Worm (Caenorhabditis elegans) whole organism, L1 larva: ENCODE results near the gene C27C12.1.

Source experiments
- C04F5.9 ChIP-seq: sonication (generic microtip); optimal IDR thresholded peaks from 2 replicates; lab custom pipeline; 2016; ENCODE audit warnings: missing genetic modification characterization, missing compliant biosample characterization
- C16A3.4 ChIP-seq: fragments of 150-350 bp; optimal IDR thresholded peaks from 2 replicates; lab custom pipeline; 2014; ENCODE audit warnings: missing biosample characterization, missing genetic modification characterization
- C34B4.2 ChIP-seq: sonication (generic microtip); optimal IDR thresholded peaks from 2 replicates; lab custom pipeline; 2017; ENCODE audit warnings: mild to moderate bottlenecking, missing genetic modification characterization, missing compliant biosample characterization
- F16B12.6 ChIP-seq: fragments of 150-350 bp; optimal IDR thresholded peaks from 2 replicates; lab custom pipeline; 2014; ENCODE audit warnings: missing biosample characterization, missing genetic modification characterization
- aha-1 ChIP-seq: fragments of 150-350 bp; optimal IDR thresholded peaks from 2 replicates; lab custom pipeline; 2014; ENCODE audit warnings: missing biosample characterization, missing genetic modification characterization
- ama-1 ChIP-seq: fragments of 150-350 bp; optimal IDR thresholded peaks from 2 replicates; lab custom pipeline; 2014
- blmp-1 ChIP-seq: fragments of 150-350 bp; optimal IDR thresholded peaks from 2 replicates; lab custom pipeline; 2014; ENCODE audit warnings: missing biosample characterization, missing genetic modification characterization
- ceh-8 ChIP-seq: fragments of 200-800 bp; sonication (Bioruptor generic); optimal IDR thresholded peaks from 2 replicates; lab custom pipeline; 2018; ENCODE audit warnings: mild to moderate bottlenecking, missing genetic modification characterization, moderate library complexity, missing compliant biosample characterization
- ceh-82 ChIP-seq, 3 experiments: fragments of 150-350 bp in 1 of 3; sonication (generic microtip) in 2 of 3; optimal IDR thresholded peaks; 2 replicates each; lab custom pipeline; 2014 to 2017; ENCODE audit warnings: missing biosample characterization in 3 of 3, missing genetic modification characterization in 3 of 3
- ceh-88 ChIP-seq: fragments of 200-800 bp; sonication (Bioruptor generic); IDR thresholded peaks from 2 replicates; pipeline ENCODE4 v1.3.6; 2022; ENCODE audit warnings: missing genetic modification characterization, missing compliant biosample characterization
- ces-1 ChIP-seq: fragments of 150-350 bp; optimal IDR thresholded peaks from 2 replicates; lab custom pipeline; 2014; ENCODE audit warnings: missing biosample characterization, missing genetic modification reagents, missing genetic modification characterization
- dpl-1 ChIP-seq, 3 experiments: fragments of 150-350 bp in 2 of 3; sonication (generic microtip) in 1 of 3; optimal IDR thresholded peaks; 2 replicates each; lab custom pipeline; 2014 to 2017; ENCODE audit warnings: missing biosample characterization in 3 of 3, missing genetic modification characterization in 3 of 3, missing genetic modification reagents in 3 of 3
- dsc-1 ChIP-seq: sonication (generic microtip); optimal IDR thresholded peaks from 2 replicates; lab custom pipeline; 2016; ENCODE audit warnings: mild to moderate bottlenecking, missing genetic modification characterization, missing compliant biosample characterization
- efl-1 ChIP-seq, 4 experiments: fragments of 150-350 bp; optimal IDR thresholded peaks in 3 of 4; peaks in 1 of 4; 1 replicate in 1 of 4; 2 replicates in 3 of 4; lab custom pipeline; 2014; ENCODE audit warnings: missing biosample characterization in 2 of 4, missing genetic modification characterization in 2 of 4, missing genetic modification reagents in 2 of 4
- efl-3 ChIP-seq: fragments of 200-800 bp; sonication (Bioruptor generic); optimal IDR thresholded peaks from 2 replicates; lab custom pipeline; 2018; ENCODE audit warnings: mild to moderate bottlenecking, missing genetic modification characterization, missing compliant biosample characterization
- egl-13 ChIP-seq: sonication (generic microtip); optimal IDR thresholded peaks from 2 replicates; lab custom pipeline; 2016; ENCODE audit warnings: missing genotype, missing genetic modification reagents, missing genetic modification characterization, missing compliant biosample characterization
- elt-2 ChIP-seq: sonication (generic microtip); optimal IDR thresholded peaks from 2 replicates; lab custom pipeline; 2016; ENCODE audit warnings: missing genetic modification characterization, mild to moderate bottlenecking, inconsistent platforms, missing compliant biosample characterization, missing genetic modification reagents
- elt-3 ChIP-seq, 6 experiments: fragments of 150-350 bp in 1 of 6; sonication (generic microtip); optimal IDR thresholded peaks; 2 replicates each; lab custom pipeline; 2017 to 2018; ENCODE audit warnings: missing biosample characterization in 6 of 6, missing genetic modification characterization in 6 of 6, inconsistent platforms in 1 of 6
- ets-5 ChIP-seq: fragments of 200-800 bp; sonication (Bioruptor generic); IDR thresholded peaks from 2 replicates; pipeline ENCODE4 v1.3.6; 2022; ENCODE audit warnings: missing genetic modification characterization, missing compliant biosample characterization
- fkh-10 ChIP-seq: sonication (generic microtip); optimal IDR thresholded peaks from 2 replicates; lab custom pipeline; 2017; ENCODE audit warnings: missing biosample characterization, missing genetic modification reagents, missing genetic modification characterization
- isw-1 ChIP-seq: fragments of 200-800 bp; sonication (Bioruptor generic); IDR thresholded peaks from 2 replicates; pipeline ENCODE4 v1.3.6; 2022; ENCODE audit warnings: missing genetic modification characterization, missing compliant biosample characterization
- lin-14 ChIP-seq: fragments of 200-800 bp; sonication (Bioruptor generic); optimal IDR thresholded peaks from 2 replicates; lab custom pipeline; 2018; ENCODE audit warnings: mild to moderate bottlenecking, missing genetic modification characterization, moderate library complexity, missing compliant biosample characterization
- lin-35 ChIP-seq, 2 experiments: fragments of 150-350 bp; optimal IDR thresholded peaks; 2 replicates each; lab custom pipeline; 2014; ENCODE audit warnings: missing biosample characterization in 2 of 2, missing genetic modification characterization in 2 of 2, missing genetic modification reagents in 2 of 2
- lir-3 ChIP-seq: sonication (generic microtip); optimal IDR thresholded peaks from 2 replicates; lab custom pipeline; 2016; ENCODE audit warnings: mild to moderate bottlenecking, missing genetic modification characterization, moderate library complexity, missing compliant biosample characterization; ENCODE audit not compliant: poor library complexity
- mef-2 ChIP-seq: fragments of 150-350 bp; optimal IDR thresholded peaks from 2 replicates; lab custom pipeline; 2014; ENCODE audit warnings: missing biosample characterization, missing genetic modification characterization
- nhr-11 ChIP-seq: fragments of 150-350 bp; optimal IDR thresholded peaks from 2 replicates; lab custom pipeline; 2014; ENCODE audit warnings: missing biosample characterization, missing genetic modification characterization
- nhr-19 ChIP-seq: fragments of 200-800 bp; sonication (Bioruptor generic); conservative IDR thresholded peaks from 2 replicates; pipeline ENCODE4 v1.3.6; 2022; ENCODE audit warnings: missing genetic modification characterization, missing compliant biosample characterization
- nhr-20 ChIP-seq: sonication (generic microtip); optimal IDR thresholded peaks from 2 replicates; lab custom pipeline; 2016; ENCODE audit warnings: mild to moderate bottlenecking, missing genetic modification characterization, missing compliant biosample characterization
- nhr-47 ChIP-seq: sonication (generic microtip); optimal IDR thresholded peaks from 2 replicates; lab custom pipeline; 2016; ENCODE audit warnings: mild to moderate bottlenecking, missing genetic modification characterization, moderate library complexity, missing compliant biosample characterization
- nhr-71 ChIP-seq: sonication (generic microtip); optimal IDR thresholded peaks from 2 replicates; lab custom pipeline; 2016; ENCODE audit warnings: mild to moderate bottlenecking, missing genetic modification characterization, moderate library complexity, missing compliant biosample characterization
- nhr-77 ChIP-seq: fragments of 150-350 bp; optimal IDR thresholded peaks from 2 replicates; lab custom pipeline; 2014; ENCODE audit warnings: missing biosample characterization, missing genetic modification characterization
- nhr-84 ChIP-seq: sonication (generic microtip); optimal IDR thresholded peaks from 2 replicates; lab custom pipeline; 2017; ENCODE audit warnings: missing biosample characterization, missing genetic modification characterization
- nhr-85 ChIP-seq: sonication (generic microtip); peaks from one replicate; lab custom pipeline; 2016; ENCODE audit warnings: missing genetic modification characterization, inconsistent platforms, missing compliant biosample characterization
- nhr-90 ChIP-seq: sonication (generic microtip); optimal IDR thresholded peaks from 2 replicates; lab custom pipeline; 2016; ENCODE audit warnings: mild to moderate bottlenecking, missing genetic modification characterization, missing compliant biosample characterization; ENCODE audit not compliant: poor library complexity
- pag-3 ChIP-seq: sonication (generic microtip); optimal IDR thresholded peaks from 2 replicates; lab custom pipeline; 2017; ENCODE audit warnings: missing genetic modification characterization, mild to moderate bottlenecking, missing compliant biosample characterization, antibody characterized with exemption, borderline replicate concordance; ENCODE audit not compliant: insufficient read depth
- pax-3 ChIP-seq: fragments of 200-800 bp; sonication (Bioruptor generic); optimal IDR thresholded peaks from 2 replicates; lab custom pipeline; 2018; ENCODE audit warnings: mild to moderate bottlenecking, missing genetic modification characterization, moderate library complexity, missing compliant biosample characterization
- pqm-1 ChIP-seq: sonication (generic microtip); optimal IDR thresholded peaks from 3 replicates; lab custom pipeline; 2017; ENCODE audit warnings: missing biosample characterization, missing genetic modification characterization
- skn-1 ChIP-seq: fragments of 150-350 bp; optimal IDR thresholded peaks from 2 replicates; lab custom pipeline; 2014; ENCODE audit warnings: missing biosample characterization, missing genetic modification characterization
- snu-23 ChIP-seq: sonication (generic microtip); optimal IDR thresholded peaks from 2 replicates; lab custom pipeline; 2016; ENCODE audit warnings: missing genetic modification characterization, missing compliant biosample characterization
- sox-4 ChIP-seq: sonication (generic microtip); optimal IDR thresholded peaks from 2 replicates; lab custom pipeline; 2016; ENCODE audit warnings: missing genetic modification characterization, missing compliant biosample characterization
- sptf-1 ChIP-seq: fragments of 150-350 bp; optimal IDR thresholded peaks from 2 replicates; lab custom pipeline; 2014; ENCODE audit warnings: missing biosample characterization, missing genetic modification characterization
- sup-37 ChIP-seq: fragments of 200-800 bp; sonication (Bioruptor generic); optimal IDR thresholded peaks from 2 replicates; lab custom pipeline; 2018; ENCODE audit warnings: mild to moderate bottlenecking, missing genetic modification characterization, missing compliant biosample characterization
- swsn-7 ChIP-seq: sonication (generic microtip); optimal IDR thresholded peaks from 2 replicates; lab custom pipeline; 2016; ENCODE audit warnings: missing genetic modification characterization, missing compliant biosample characterization
- unc-130 ChIP-seq: fragments of 150-350 bp; optimal IDR thresholded peaks from 2 replicates; lab custom pipeline; 2017; ENCODE audit warnings: missing biosample characterization, missing genetic modification characterization, inconsistent platforms
- unc-86 ChIP-seq: sonication (generic microtip); optimal IDR thresholded peaks from 2 replicates; lab custom pipeline; 2016; ENCODE audit warnings: missing genetic modification characterization, missing compliant biosample characterization
- unc-98 ChIP-seq: fragments of 200-800 bp; sonication (Bioruptor generic); IDR thresholded peaks from 2 replicates; pipeline ENCODE4 v1.3.6; 2022; ENCODE audit warnings: missing genetic modification characterization, missing compliant biosample characterization
- zag-1 ChIP-seq: fragments of 150-350 bp; optimal IDR thresholded peaks from 2 replicates; lab custom pipeline; 2014; ENCODE audit warnings: missing biosample characterization, missing genetic modification characterization
- zip-4 ChIP-seq: fragments of 200-800 bp; sonication (Bioruptor generic); optimal IDR thresholded peaks from 2 replicates; lab custom pipeline; 2018; ENCODE audit warnings: mild to moderate bottlenecking, missing genetic modification characterization, moderate library complexity, missing compliant biosample characterization
- ztf-11 ChIP-seq, 2 experiments: sonication (generic microtip); optimal IDR thresholded peaks; 2 replicates each; lab custom pipeline; 2016 to 2017; ENCODE audit warnings: missing genetic modification characterization in 2 of 2, missing biosample characterization in 1 of 2, missing compliant biosample characterization in 1 of 2

The C27C12.1 gene

ce11 chrX:14809905-14810304 lies 43.7 kb downstream of the C27C12.1 start:
- TF ChIP-seq C04F5.9 (tag; lab: Kevin White, UChicago) (no peak), nhr-85 (peak; percentile 53), nhr-11 (tag; lab: Kevin White, UChicago) (no peak), nhr-20 (tag; lab: Kevin White, UChicago) (peak; percentile 40), egl-13 (tag; lab: Kevin White, UChicago) (no peak), nhr-90 (peak; percentile 12), unc-98 (no peak), swsn-7 (tag; lab: Kevin White, UChicago) (no peak), pqm-1 (tag; lab: Kevin White, UChicago) (no peak), elt-3 (tag; optimal IDR thresholded peaks at IDR 0.05; lab: Kevin White, UChicago) (peak in 1 of 6 experiments; percentile 38), ces-1 (GFP tag; lab: Kevin White, UChicago) (no peak), lin-35 (GFP tag; optimal IDR thresholded peaks at IDR 0.05; lab: Kevin White, UChicago) (peak in 1 of 2 experiments; percentile 16), elt-2 (peak; percentile 42), nhr-71 (tag; lab: Kevin White, UChicago) (peak; percentile 32), pax-3 (tag; lab: Kevin White, UChicago) (no peak), lin-14 (GFP tag; lab: Kevin White, UChicago) (peak; percentile 5), blmp-1 (peak; percentile 38), nhr-19 (GFP tag; lab: Robert Waterston, UW) (peak; percentile 35), ets-5 (no peak), snu-23 (peak; percentile 14)

- TF ChIP-seq nhr-47: peak; percentile 8
- TF ChIP-seq nhr-85: peak; percentile 71
- TF ChIP-seq unc-86 (tag; lab: Kevin White, UChicago): no peak
- peak in 1 of 2 experiments; percentile 9 for TF ChIP-seq lin-35 (GFP tag; optimal IDR thresholded peaks at IDR 0.05; lab: Kevin White, UChicago)
- TF ChIP-seq nhr-77 (tag; lab: Kevin White, UChicago): no peak
- TF ChIP-seq isw-1 (GFP tag; lab: Robert Waterston, UW): no peak
- TF ChIP-seq aha-1: no peak
- no peak for TF ChIP-seq zip-4 (GFP tag; lab: Kevin White, UChicago)
- no peak for TF ChIP-seq ceh-8 (GFP tag; lab: Kevin White, UChicago)
- TF ChIP-seq ama-1 (lab: Kevin White, UChicago): no peak
- peak; percentile 31 for TF ChIP-seq nhr-90
- TF ChIP-seq nhr-71 (tag; lab: Kevin White, UChicago): peak; percentile 61
- TF ChIP-seq ceh-82 (tag; optimal IDR thresholded peaks at IDR 0.05; lab: Kevin White, UChicago): no peak
- TF ChIP-seq mef-2: no peak
- TF ChIP-seq ces-1 (GFP tag; lab: Kevin White, UChicago): no peak
- no peak for TF ChIP-seq unc-130 (tag; lab: Kevin White, UChicago)
- peak; percentile 23 for TF ChIP-seq skn-1 (tag; lab: Kevin White, UChicago)
- no peak for TF ChIP-seq nhr-19 (GFP tag; lab: Robert Waterston, UW)
- no peak for TF ChIP-seq zag-1 (tag; lab: Kevin White, UChicago)
- no peak for TF ChIP-seq F16B12.6 (tag; lab: Kevin White, UChicago)
- no peak for TF ChIP-seq sup-37
- TF ChIP-seq snu-23: no peak
- TF ChIP-seq efl-1 (optimal IDR thresholded peaks at IDR 0.05; lab: Kevin White, UChicago): no peak
- TF ChIP-seq efl-1 (GFP tag; optimal IDR thresholded peaks at IDR 0.05 in 1 of 2; lab: Kevin White, UChicago): peak in 1 of 2 experiments; percentile 12
- no peak for TF ChIP-seq lir-3 (tag; lab: Kevin White, UChicago)
- no peak for TF ChIP-seq ets-5
- TF ChIP-seq, all 84 proteins: peak for 7
Observed at ce11 chrX:14808796-14809195, 44.8 kb downstream of the C27C12.1 start.

ce11 chrX:14806936-14807335 lies 46.6 kb downstream of the C27C12.1 start, which contains the start of gene F42D1.4:
F42D1.4 (plus strand) TSS chrX:14807236.
- no peak for TF ChIP-seq fkh-10 (GFP tag; lab: Kevin White, UChicago)
- TF ChIP-seq ztf-11 (tag; optimal IDR thresholded peaks at IDR 0.05; lab: Kevin White, UChicago): no peak
- TF ChIP-seq pqm-1 (tag; lab: Kevin White, UChicago): no peak
- no peak for TF ChIP-seq ceh-88 (GFP tag; lab: Robert Waterston, UW)
- no peak for TF ChIP-seq pax-3 (tag; lab: Kevin White, UChicago)
- TF ChIP-seq nhr-85: no peak
- TF ChIP-seq sptf-1 (tag; lab: Kevin White, UChicago): no peak
- TF ChIP-seq nhr-47: no peak
- no peak for TF ChIP-seq C16A3.4
- no peak for TF ChIP-seq pag-3
- no peak for TF ChIP-seq sox-4 (tag; lab: Kevin White, UChicago)
- TF ChIP-seq dsc-1 (tag; lab: Kevin White, UChicago): no peak
- no peak for TF ChIP-seq skn-1 (tag; lab: Kevin White, UChicago)
- no peak for TF ChIP-seq C34B4.2 (tag; lab: Kevin White, UChicago)
- no peak for TF ChIP-seq dpl-1 (GFP tag; optimal IDR thresholded peaks at IDR 0.05; lab: Kevin White, UChicago)
- no peak for TF ChIP-seq lin-35 (GFP tag; optimal IDR thresholded peaks at IDR 0.05; lab: Kevin White, UChicago)
- TF ChIP-seq nhr-84 (tag; lab: Kevin White, UChicago): no peak
- no peak for TF ChIP-seq aha-1
- TF ChIP-seq nhr-77 (tag; lab: Kevin White, UChicago): no peak
- TF ChIP-seq efl-3 (GFP tag; lab: Kevin White, UChicago): no peak
